Worm (Caenorhabditis elegans) whole organism, L1 larva: ENCODE measurements around the gene F23A7.5.

Experiments used
- C34B4.2 ChIP-seq: sonication (generic microtip); optimal IDR thresholded peaks from 2 replicates; lab custom pipeline; 2017; ENCODE audit warnings: mild to moderate bottlenecking, missing genetic modification characterization, missing compliant biosample characterization
- Y116A8C.19 ChIP-seq: sonication (generic microtip); optimal IDR thresholded peaks from 2 replicates; lab custom pipeline; 2016; ENCODE audit warnings: missing compliant biosample characterization, missing genetic modification characterization, borderline replicate concordance
- aha-1 ChIP-seq: fragments of 150-350 bp; optimal IDR thresholded peaks from 2 replicates; lab custom pipeline; 2014; ENCODE audit warnings: missing biosample characterization, missing genetic modification characterization
- alr-1 ChIP-seq: fragments of 200-800 bp; sonication (Bioruptor generic); optimal IDR thresholded peaks from 2 replicates; lab custom pipeline; 2018; ENCODE audit warnings: borderline replicate concordance, mild to moderate bottlenecking, missing genetic modification characterization, missing compliant biosample characterization
- aly-2 ChIP-seq: fragments of 150-350 bp; optimal IDR thresholded peaks from 2 replicates; lab custom pipeline; 2014; ENCODE audit warnings: missing biosample characterization, missing genetic modification characterization
- blmp-1 ChIP-seq: fragments of 150-350 bp; optimal IDR thresholded peaks from 2 replicates; lab custom pipeline; 2014; ENCODE audit warnings: missing biosample characterization, missing genetic modification characterization
- ceh-63 ChIP-seq: fragments of 200-800 bp; sonication (Bioruptor generic); optimal IDR thresholded peaks from 2 replicates; lab custom pipeline; 2018; ENCODE audit warnings: mild to moderate bottlenecking, missing genetic modification characterization, missing compliant biosample characterization
- ceh-82 ChIP-seq, 3 experiments: fragments of 150-350 bp in 1 of 3; sonication (generic microtip) in 2 of 3; optimal IDR thresholded peaks; 2 replicates each; lab custom pipeline; 2014 to 2017; ENCODE audit warnings: missing biosample characterization in 3 of 3, missing genetic modification characterization in 3 of 3
- ceh-90 ChIP-seq: sonication (generic microtip); optimal IDR thresholded peaks from 2 replicates; lab custom pipeline; 2016; ENCODE audit warnings: missing genetic modification characterization, missing compliant biosample characterization
- efl-3 ChIP-seq: fragments of 200-800 bp; sonication (Bioruptor generic); optimal IDR thresholded peaks from 2 replicates; lab custom pipeline; 2018; ENCODE audit warnings: mild to moderate bottlenecking, missing genetic modification characterization, missing compliant biosample characterization
- egl-13 ChIP-seq: sonication (generic microtip); optimal IDR thresholded peaks from 2 replicates; lab custom pipeline; 2016; ENCODE audit warnings: missing genotype, missing genetic modification reagents, missing genetic modification characterization, missing compliant biosample characterization
- egl-27 ChIP-seq, 2 experiments: fragments of 150-350 bp in 1 of 2; sonication (generic microtip); optimal IDR thresholded peaks; 3 replicates each; lab custom pipeline; 2017 to 2018; ENCODE audit warnings: missing biosample characterization in 2 of 2, missing genetic modification characterization in 2 of 2, missing genetic modification reagents in 2 of 2
- ets-5 ChIP-seq: fragments of 200-800 bp; sonication (Bioruptor generic); IDR thresholded peaks from 2 replicates; pipeline ENCODE4 v1.3.6; 2022; ENCODE audit warnings: missing genetic modification characterization, missing compliant biosample characterization
- fkh-10 ChIP-seq: sonication (generic microtip); optimal IDR thresholded peaks from 2 replicates; lab custom pipeline; 2017; ENCODE audit warnings: missing biosample characterization, missing genetic modification reagents, missing genetic modification characterization
- fkh-4 ChIP-seq: sonication (generic microtip); optimal IDR thresholded peaks from 2 replicates; lab custom pipeline; 2016; ENCODE audit warnings: missing compliant biosample characterization, missing genetic modification characterization, borderline replicate concordance
- irx-1 ChIP-seq: sonication (generic microtip); optimal IDR thresholded peaks from 2 replicates; lab custom pipeline; 2016; ENCODE audit warnings: missing genetic modification characterization, missing compliant biosample characterization
- isw-1 ChIP-seq: fragments of 200-800 bp; sonication (Bioruptor generic); IDR thresholded peaks from 2 replicates; pipeline ENCODE4 v1.3.6; 2022; ENCODE audit warnings: missing genetic modification characterization, missing compliant biosample characterization
- jun-1 ChIP-seq: fragments of 150-350 bp; optimal IDR thresholded peaks from 2 replicates; lab custom pipeline; 2014; ENCODE audit warnings: missing biosample characterization, missing genetic modification reagents, missing genetic modification characterization
- lin-13 ChIP-seq: fragments of 150-350 bp; optimal IDR thresholded peaks from 2 replicates; lab custom pipeline; 2014; ENCODE audit warnings: missing biosample characterization, missing genetic modification reagents, missing genetic modification characterization
- lin-14 ChIP-seq: fragments of 200-800 bp; sonication (Bioruptor generic); optimal IDR thresholded peaks from 2 replicates; lab custom pipeline; 2018; ENCODE audit warnings: mild to moderate bottlenecking, missing genetic modification characterization, moderate library complexity, missing compliant biosample characterization
- lin-15B ChIP-seq: fragments of 150-350 bp; sonication (generic microtip); optimal IDR thresholded peaks from 3 replicates; lab custom pipeline; 2014; ENCODE audit warnings: missing biosample characterization, missing genetic modification characterization
- lin-35 ChIP-seq, 2 experiments: fragments of 150-350 bp; optimal IDR thresholded peaks; 2 replicates each; lab custom pipeline; 2014; ENCODE audit warnings: missing biosample characterization in 2 of 2, missing genetic modification characterization in 2 of 2, missing genetic modification reagents in 2 of 2
- lir-3 ChIP-seq: sonication (generic microtip); optimal IDR thresholded peaks from 2 replicates; lab custom pipeline; 2016; ENCODE audit warnings: mild to moderate bottlenecking, missing genetic modification characterization, moderate library complexity, missing compliant biosample characterization; ENCODE audit not compliant: poor library complexity
- lsy-2 ChIP-seq, 2 experiments: fragments of 150-350 bp; optimal IDR thresholded peaks; 2 replicates each; lab custom pipeline; 2014; ENCODE audit warnings: missing biosample characterization in 2 of 2, missing genetic modification characterization in 2 of 2
- mab-9 ChIP-seq: fragments of 200-800 bp; sonication (Bioruptor generic); IDR thresholded peaks from 2 replicates; pipeline ENCODE4 v1.3.6; 2022; ENCODE audit warnings: missing genetic modification reagents, missing genetic modification characterization, missing compliant biosample characterization
- mdl-1 ChIP-seq, 2 experiments: fragments of 150-350 bp; optimal IDR thresholded peaks; 2 replicates each; lab custom pipeline; 2014 to 2017; ENCODE audit warnings: missing biosample characterization in 2 of 2, missing genetic modification characterization in 2 of 2, inconsistent platforms in 1 of 2
- mef-2 ChIP-seq: fragments of 150-350 bp; optimal IDR thresholded peaks from 2 replicates; lab custom pipeline; 2014; ENCODE audit warnings: missing biosample characterization, missing genetic modification characterization
- mep-1 ChIP-seq: fragments of 150-350 bp; optimal IDR thresholded peaks from 2 replicates; lab custom pipeline; 2014; ENCODE audit warnings: missing biosample characterization, missing genetic modification characterization
- nhr-11 ChIP-seq: fragments of 150-350 bp; optimal IDR thresholded peaks from 2 replicates; lab custom pipeline; 2014; ENCODE audit warnings: missing biosample characterization, missing genetic modification characterization
- nhr-12 ChIP-seq: sonication (generic microtip); optimal IDR thresholded peaks from 2 replicates; lab custom pipeline; 2017; ENCODE audit warnings: missing biosample characterization, missing genetic modification characterization
- nhr-19 ChIP-seq: fragments of 200-800 bp; sonication (Bioruptor generic); conservative IDR thresholded peaks from 2 replicates; pipeline ENCODE4 v1.3.6; 2022; ENCODE audit warnings: missing genetic modification characterization, missing compliant biosample characterization
- nhr-237 ChIP-seq: fragments of 150-350 bp; optimal IDR thresholded peaks from 2 replicates; lab custom pipeline; 2014; ENCODE audit warnings: missing biosample characterization, missing genetic modification characterization
- nhr-85 ChIP-seq: sonication (generic microtip); peaks from one replicate; lab custom pipeline; 2016; ENCODE audit warnings: missing genetic modification characterization, inconsistent platforms, missing compliant biosample characterization
- pag-3 ChIP-seq: sonication (generic microtip); optimal IDR thresholded peaks from 2 replicates; lab custom pipeline; 2017; ENCODE audit warnings: missing genetic modification characterization, mild to moderate bottlenecking, missing compliant biosample characterization, antibody characterized with exemption, borderline replicate concordance; ENCODE audit not compliant: insufficient read depth
- snpc-4 ChIP-seq: fragments of 150-350 bp; optimal IDR thresholded peaks from 2 replicates; lab custom pipeline; 2014; ENCODE audit warnings: missing biosample characterization, missing genetic modification characterization
- sox-4 ChIP-seq: sonication (generic microtip); optimal IDR thresholded peaks from 2 replicates; lab custom pipeline; 2016; ENCODE audit warnings: missing genetic modification characterization, missing compliant biosample characterization
- sptf-1 ChIP-seq: fragments of 150-350 bp; optimal IDR thresholded peaks from 2 replicates; lab custom pipeline; 2014; ENCODE audit warnings: missing biosample characterization, missing genetic modification characterization
- sup-37 ChIP-seq: fragments of 200-800 bp; sonication (Bioruptor generic); optimal IDR thresholded peaks from 2 replicates; lab custom pipeline; 2018; ENCODE audit warnings: mild to moderate bottlenecking, missing genetic modification characterization, missing compliant biosample characterization
- unc-130 ChIP-seq: fragments of 150-350 bp; optimal IDR thresholded peaks from 2 replicates; lab custom pipeline; 2017; ENCODE audit warnings: missing biosample characterization, missing genetic modification characterization, inconsistent platforms
- unc-30 ChIP-seq: sonication (generic microtip); optimal IDR thresholded peaks from 2 replicates; lab custom pipeline; 2017; ENCODE audit warnings: missing biosample characterization, missing genetic modification characterization
- unc-62 ChIP-seq: fragments of 150-350 bp; optimal IDR thresholded peaks from 2 replicates; lab custom pipeline; 2014; ENCODE audit warnings: missing biosample characterization, missing genetic modification reagents, missing genetic modification characterization
- vab-15 ChIP-seq: sonication (generic microtip); optimal IDR thresholded peaks from 2 replicates; lab custom pipeline; 2017; ENCODE audit warnings: missing genotype, mild to moderate bottlenecking, missing genetic modification characterization, missing compliant biosample characterization
- zip-4 ChIP-seq: fragments of 200-800 bp; sonication (Bioruptor generic); optimal IDR thresholded peaks from 2 replicates; lab custom pipeline; 2018; ENCODE audit warnings: mild to moderate bottlenecking, missing genetic modification characterization, moderate library complexity, missing compliant biosample characterization
- ztf-11 ChIP-seq, 2 experiments: sonication (generic microtip); optimal IDR thresholded peaks; 2 replicates each; lab custom pipeline; 2016 to 2017; ENCODE audit warnings: missing genetic modification characterization in 2 of 2, missing biosample characterization in 1 of 2, missing compliant biosample characterization in 1 of 2
- ztf-4 ChIP-seq: fragments of 150-350 bp; optimal IDR thresholded peaks from 2 replicates; lab custom pipeline; 2014; ENCODE audit warnings: missing biosample characterization, missing genetic modification characterization

Gene F23A7.5

ce11 chrX:16228622-16229021 is at the start of gene F23A7.5:
TSS of gene F23A7.5 (plus strand) at chrX:16228922.
- TF ChIP-seq jun-1 (no peak), nhr-19 (GFP tag; lab: Robert Waterston, UW) (no peak), lsy-2 (tag; optimal IDR thresholded peaks at IDR 0.05; lab: Kevin White, UChicago) (no peak), mdl-1 (tag; optimal IDR thresholded peaks at IDR 0.05; lab: Kevin White, UChicago) (no peak), zip-4 (GFP tag; lab: Kevin White, UChicago) (no peak)
- TF ChIP-seq, all 84 proteins: peak for 0

- TF ChIP-seq lin-35 (GFP tag; optimal IDR thresholded peaks at IDR 0.05; lab: Kevin White, UChicago), result no peak
- TF ChIP-seq mab-9 (GFP tag; lab: Robert Waterston, UW), result no peak
Observed at ce11 chrX:16184069-16184468, 44.7 kb upstream of the F23A7.5 start, which contains the start of gene nlp-67. TSS of gene nlp-67 (plus strand) at chrX:16184369.

- TF ChIP-seq ets-5 (GFP tag; lab: Robert Waterston, UW) (no peak), sup-37 (GFP tag; lab: Kevin White, UChicago) (no peak), egl-27 (tag; optimal IDR thresholded peaks at IDR 0.05; lab: Kevin White, UChicago) (no peak), nhr-85 (tag; lab: Kevin White, UChicago) (peak; percentile 63), nhr-12 (no peak), lin-14 (GFP tag; lab: Kevin White, UChicago) (peak; percentile 53), blmp-1 (tag; lab: Kevin White, UChicago) (peak; percentile 26)
Observed at ce11 chrX:16189227-16189906, 39.4 kb upstream of the F23A7.5 start, which contains the start of gene slc-25A21. TSS of gene slc-25A21 (plus strand) at chrX:16189856.

DNA sequence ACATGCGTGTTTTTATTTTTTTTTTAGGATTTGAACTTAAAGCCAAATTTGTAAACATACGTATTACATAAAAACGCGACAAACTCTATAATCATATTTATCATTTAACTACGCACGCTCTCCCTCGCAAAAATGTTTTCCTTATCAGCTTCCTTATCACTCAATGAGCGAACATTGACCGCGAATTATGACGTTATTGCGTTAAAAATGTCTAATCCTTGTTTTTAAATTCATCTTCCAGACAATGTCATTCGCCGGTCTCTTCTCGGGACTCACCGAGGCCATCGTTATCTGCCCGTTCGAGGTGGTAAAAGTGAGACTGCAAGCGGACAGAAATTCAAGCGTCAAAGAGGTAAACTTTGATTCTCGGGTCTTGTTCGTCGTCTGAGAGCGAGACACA is 36.1 kb upstream of the F23A7.5 start:
- TF ChIP-seq unc-62, result no peak
- no peak for TF ChIP-seq aly-2 (tag; lab: Kevin White, UChicago)
- no peak for TF ChIP-seq lir-3 (tag; lab: Kevin White, UChicago)
- no peak for TF ChIP-seq snpc-4 (tag; lab: Kevin White, UChicago)
- no peak for TF ChIP-seq ceh-63 (GFP tag; lab: Kevin White, UChicago)
- peak; percentile 22 for TF ChIP-seq blmp-1 (tag; lab: Kevin White, UChicago)
- no peak for TF ChIP-seq ceh-90 (tag; lab: Kevin White, UChicago)
- no peak for TF ChIP-seq efl-3 (GFP tag; lab: Kevin White, UChicago)
- TF ChIP-seq C34B4.2 (tag; lab: Kevin White, UChicago), result no peak
- TF ChIP-seq alr-1, result no peak
- no peak for TF ChIP-seq fkh-4 (tag; lab: Kevin White, UChicago)
- no peak for TF ChIP-seq lin-15B (tag; lab: Kevin White, UChicago)
- TF ChIP-seq zip-4 (GFP tag; lab: Kevin White, UChicago), result no peak
- TF ChIP-seq nhr-11 (tag; lab: Kevin White, UChicago), result no peak
- no peak for TF ChIP-seq ets-5 (GFP tag; lab: Robert Waterston, UW)
- TF ChIP-seq aha-1 (tag; lab: Kevin White, UChicago), result no peak
- TF ChIP-seq irx-1 (tag; lab: Kevin White, UChicago), result no peak
- no peak for TF ChIP-seq vab-15
- no peak for TF ChIP-seq pag-3 (tag; lab: Kevin White, UChicago)
- TF ChIP-seq unc-130 (tag; lab: Kevin White, UChicago), result no peak
- TF ChIP-seq nhr-237 (tag; lab: Kevin White, UChicago), result no peak
- no peak for TF ChIP-seq nhr-12
- no peak for TF ChIP-seq mef-2 (tag; lab: Kevin White, UChicago)
- TF ChIP-seq ceh-82 (tag; optimal IDR thresholded peaks at IDR 0.05; lab: Kevin White, UChicago), result no peak
- TF ChIP-seq fkh-10 (GFP tag; lab: Kevin White, UChicago), result no peak
- no peak for TF ChIP-seq egl-13 (tag; lab: Kevin White, UChicago)
- TF ChIP-seq unc-30, result no peak
- TF ChIP-seq lin-13 (GFP tag; lab: Kevin White, UChicago), result no peak
- TF ChIP-seq ztf-4, result no peak
- TF ChIP-seq Y116A8C.19 (tag; lab: Kevin White, UChicago), result no peak
- no peak for TF ChIP-seq sox-4 (tag; lab: Kevin White, UChicago)
- TF ChIP-seq ztf-11 (tag; optimal IDR thresholded peaks at IDR 0.05; lab: Kevin White, UChicago), result no peak
- TF ChIP-seq mep-1 (tag; lab: Kevin White, UChicago), result no peak
- no peak for TF ChIP-seq sptf-1 (tag; lab: Kevin White, UChicago)
- TF ChIP-seq mdl-1 (tag; optimal IDR thresholded peaks at IDR 0.05; lab: Kevin White, UChicago), result peak in 1 of 2 experiments; percentile 18
- TF ChIP-seq isw-1 (GFP tag; lab: Robert Waterston, UW), result no peak
- TF ChIP-seq nhr-19 (GFP tag; lab: Robert Waterston, UW), result peak; percentile 78
